Worm (Caenorhabditis elegans) whole organism, midembryonic: Measurements from ENCODE around the gene pinn-4.

Experiments used
- med-1 ChIP-seq: sonication (generic microtip); optimal IDR thresholded peaks from 2 replicates; lab custom pipeline; 2017; ENCODE audit warnings: missing genetic modification characterization, mild to moderate bottlenecking, missing compliant biosample characterization, antibody characterized with exemption, missing genetic modification reagents; ENCODE audit not compliant: insufficient read depth
- ref-1 ChIP-seq: fragments of 200-800 bp; sonication (Bioruptor generic); conservative IDR thresholded peaks from 2 replicates; pipeline ENCODE4 v1.3.6; 2022; ENCODE audit warnings: missing genetic modification reagents, missing genetic modification characterization, missing compliant biosample characterization

- no peak for TF ChIP-seq ref-1 (GFP tag; lab: Robert Waterston, UW)
- TF ChIP-seq med-1: no peak
Measured at ce11 chrII:13424242-13424641, 21.5 kb downstream of the pinn-4 start, which contains the start of gene Y48E1C.2.
